Fruit fly (Drosophila melanogaster): ENCODE measurements around the gene Sugb.

The Sugb gene

dm6 chr3L:11707978-11708632 is 24.3 kb downstream of the Sugb start, which contains the start of gene CG11658 (continued):
- TF ChIP-seq Ets97D (GFP tag; optimal IDR thresholded peaks at IDR 0.05) (no peak), gro (GFP tag; optimal IDR thresholded peaks at IDR 0.05) (peak; percentile 41), Sry-δ (GFP tag; optimal IDR thresholded peaks at IDR 0.05) (no peak), Nf-YA (GFP tag; IDR thresholded peaks at IDR 0.05) (no peak; the same call in 1 of the 2 replicates), CG12769 (tag; optimal IDR thresholded peaks at IDR 0.05) (peak; percentile 80), CG12236 (GFP tag; optimal IDR thresholded peaks at IDR 0.05) (no peak), CG17361 (GFP tag; IDR thresholded peaks at IDR 0.05) (no peak; the same call in 2 of the 3 replicates), sens-2 (GFP tag; IDR thresholded peaks at IDR 0.05) (no peak), CG5180 (GFP tag; optimal IDR thresholded peaks at IDR 0.05) (peak; percentile 22), Bgb (GFP tag; IDR thresholded peaks at IDR 0.05; ENCODE audit: partially characterized antibody) (peak; percentile 26), h (optimal IDR thresholded peaks at IDR 0.05) (no peak), CG4617 (GFP tag; optimal IDR thresholded peaks at IDR 0.05; ENCODE audit: borderline replicate concordance) (no peak), slbo (GFP tag; IDR thresholded peaks at IDR 0.05) (no peak), Oli (tag; optimal IDR thresholded peaks at IDR 0.05) (no peak), ken (GFP tag; IDR thresholded peaks at IDR 0.05) (no peak), CG12104 (GFP tag; optimal IDR thresholded peaks at IDR 0.05) (no peak), CG10147 (GFP tag; optimal IDR thresholded peaks at IDR 0.05) (no peak), gcm (GFP tag; optimal IDR thresholded peaks at IDR 0.05) (no peak), Eip74EF (GFP tag; optimal IDR thresholded peaks at IDR 0.05) (peak in 1 of 2 experiments; percentile 92), pros (GFP tag; optimal IDR thresholded peaks at IDR 0.05) (no peak), YL-1 (GFP tag; optimal IDR thresholded peaks at IDR 0.05) (peak; percentile 10), yki (optimal IDR thresholded peaks at IDR 0.05) (no peak), CG11247 (GFP tag; IDR thresholded peaks at IDR 0.05) (0 out of 2 replicates have a peak, but pooled peaks have one; percentile 8), CG4328 (GFP tag; optimal IDR thresholded peaks at IDR 0.05) (no peak), her (GFP tag; optimal IDR thresholded peaks at IDR 0.05) (no peak), dysf (GFP tag; IDR thresholded peaks at IDR 0.05) (no peak), gce (GFP tag; IDR thresholded peaks at IDR 0.05) (0 out of 3 replicates have a peak, but pooled peaks have one; percentile 40), CG1529 (GFP tag; optimal IDR thresholded peaks at IDR 0.05) (no peak), CG34224 (GFP tag; IDR thresholded peaks at IDR 0.05; ENCODE audit: partially characterized antibody) (peak; percentile 76), CG11560 (tag; IDR thresholded peaks at IDR 0.05) (no peak), Hey (tag; optimal IDR thresholded peaks at IDR 0.05) (no peak), CG17328 (GFP tag; IDR thresholded peaks at IDR 0.05) (peak; percentile 4; the same call in 1 of the 2 replicates), CG10209 (GFP tag; optimal IDR thresholded peaks at IDR 0.05) (no peak), Adf1 (GFP tag; IDR thresholded peaks at IDR 0.05) (no peak; the same call in 1 of the 2 replicates), nerfin-2 (GFP tag; IDR thresholded peaks at IDR 0.05; ENCODE audit: partially characterized antibody) (peak; percentile 59; the same call in 1 of the 2 replicates), crp (GFP tag; optimal IDR thresholded peaks at IDR 0.05) (peak in 1 of 2 experiments; percentile 84), tio (GFP tag; optimal IDR thresholded peaks at IDR 0.05) (no peak), CG1832 (GFP tag; optimal IDR thresholded peaks at IDR 0.05) (no peak), Side (GFP tag; optimal IDR thresholded peaks at IDR 0.05) (no peak), Opbp (GFP tag; IDR thresholded peaks at IDR 0.05; ENCODE audit: partially characterized antibody) (no peak; the same call in 2 of the 3 replicates), CG15269 (tag; optimal IDR thresholded peaks at IDR 0.05) (no peak), nom (GFP tag; optimal IDR thresholded peaks at IDR 0.05) (peak; percentile 72), CG8924 (tag; optimal IDR thresholded peaks at IDR 0.05) (no peak), CG7963 (GFP tag; IDR thresholded peaks at IDR 0.05; ENCODE audit: partially characterized antibody) (no peak), kah (GFP tag; optimal IDR thresholded peaks at IDR 0.05) (peak; percentile 13), CG16813 (GFP tag; IDR thresholded peaks at IDR 0.05; ENCODE audit: partially characterized antibody) (no peak), Kr (GFP tag; optimal IDR thresholded peaks at IDR 0.05) (no peak), CG2202 (tag; optimal IDR thresholded peaks at IDR 0.05) (no peak), Atf6 (GFP tag; IDR thresholded peaks at IDR 0.05) (peak; percentile 54; the same call in 1 of the 2 replicates)

Data from whole organism, embryonic.